Fruit fly (Drosophila melanogaster) whole organism, embryonic: ENCODE results near the gene E2f2.

Source experiments
- Asciz ChIP-seq: fragments of 200-800 bp; sonication (Bioruptor generic); optimal IDR thresholded peaks from 2 replicates; lab custom pipeline; 2017; ENCODE audit warnings: missing biosample characterization, mild to moderate bottlenecking, missing genetic modification characterization, missing genetic modification reagents
- CG10147 ChIP-seq: fragments of 200-800 bp; sonication (Bioruptor generic); optimal IDR thresholded peaks from 2 replicates; lab custom pipeline; 2019; ENCODE audit warnings: missing biosample characterization, mild to moderate bottlenecking, missing genetic modification characterization, moderate library complexity
- CG12391 ChIP-seq: fragments of 200-800 bp; sonication (Bioruptor generic); optimal IDR thresholded peaks from 3 replicates; lab custom pipeline; 2018; ENCODE audit warnings: missing biosample characterization, mild to moderate bottlenecking, missing genetic modification characterization, moderate library complexity
- CG18476 ChIP-seq: fragments of 200-800 bp; sonication (Bioruptor generic); optimal IDR thresholded peaks from 2 replicates; lab custom pipeline; 2016; ENCODE audit warnings: missing biosample characterization, mild to moderate bottlenecking, missing genetic modification characterization
- CG2116 ChIP-seq: fragments of 200-800 bp; sonication (Bioruptor generic); optimal IDR thresholded peaks from 3 replicates; lab custom pipeline; 2018; ENCODE audit warnings: missing biosample characterization, mild to moderate bottlenecking, missing genetic modification characterization
- CG31388 ChIP-seq: fragments of 200-800 bp; sonication (Bioruptor generic); optimal IDR thresholded peaks from 2 replicates; lab custom pipeline; 2016; ENCODE audit warnings: missing biosample characterization, missing genetic modification characterization
- CG31441 ChIP-seq: fragments of 200-800 bp; sonication (Bioruptor generic); IDR thresholded peaks from 2 replicates; pipeline ENCODE4 v1.3.6; 2022; ENCODE audit warnings: missing biosample characterization, missing genetic modification characterization
- CG4360 ChIP-seq: fragments of 200-800 bp; sonication (Bioruptor generic); IDR thresholded peaks from 2 replicates; pipeline ENCODE4 v1.3.6; 2022; ENCODE audit warnings: missing biosample characterization, missing genetic modification characterization
- CG7745 ChIP-seq: fragments of 200-800 bp; sonication (Bioruptor generic); optimal IDR thresholded peaks from 2 replicates; lab custom pipeline; 2018; ENCODE audit warnings: missing biosample characterization, mild to moderate bottlenecking, missing genetic modification characterization, moderate library complexity
- CG8478 ChIP-seq: fragments of >200 bp; optimal IDR thresholded peaks from 2 replicates; lab custom pipeline; 2018
- CTCF ChIP-seq: fragments of 200-800 bp; sonication (Bioruptor generic); optimal IDR thresholded peaks from 2 replicates; lab custom pipeline; 2017; ENCODE audit warnings: missing biosample characterization, mild to moderate bottlenecking, missing genetic modification characterization, moderate library complexity
- CkIIα-i1 ChIP-seq: fragments of 200-800 bp; sonication (Bioruptor generic); IDR thresholded peaks from 2 replicates; pipeline ENCODE4 v1.3.6; 2022; ENCODE audit warnings: missing biosample characterization, missing genetic modification characterization
- D19B ChIP-seq: fragments of 200-800 bp; sonication (Bioruptor generic); optimal IDR thresholded peaks from 2 replicates; lab custom pipeline; 2017; ENCODE audit warnings: missing biosample characterization, mild to moderate bottlenecking, missing genetic modification characterization
- Deaf1 ChIP-seq: fragments of 200-800 bp; optimal IDR thresholded peaks from 3 replicates; lab custom pipeline; 2019; ENCODE audit warnings: missing biosample characterization, mild to moderate bottlenecking, missing genetic modification characterization, moderate library complexity
- Dll ChIP-seq: fragments of 200-800 bp; sonication (Bioruptor generic); IDR thresholded peaks from 4 replicates; pipeline ENCODE4 v1.3.6; 2022; ENCODE audit warnings: missing biosample characterization, missing genetic modification characterization; ENCODE audit not compliant: partially characterized antibody
- Dref ChIP-seq: fragments of 200-800 bp; sonication (Bioruptor generic); IDR thresholded peaks from 2 replicates; pipeline ENCODE4 v1.3.6; 2022; ENCODE audit warnings: missing biosample characterization, missing genetic modification characterization
- E2f2 ChIP-seq: fragments of 200-800 bp; sonication (Bioruptor generic); IDR thresholded peaks from 2 replicates; pipeline ENCODE4 v1.3.6; 2022; ENCODE audit warnings: missing biosample characterization, missing genetic modification characterization
- Eip74EF ChIP-seq, 2 experiments: fragments of 200-800 bp in 1 of 2; fragments of >200 bp in 1 of 2; sonication (Bioruptor generic) in 1 of 2; optimal IDR thresholded peaks; 2 replicates each; lab custom pipeline; 2017 to 2019; ENCODE audit warnings: missing biosample characterization in 2 of 2, missing genetic modification characterization in 2 of 2, mild to moderate bottlenecking in 1 of 2, moderate library complexity in 1 of 2
- Ets97D ChIP-seq: fragments of 200-800 bp; sonication (Bioruptor generic); optimal IDR thresholded peaks from 3 replicates; lab custom pipeline; 2016; ENCODE audit warnings: missing biosample characterization, missing genetic modification characterization
- Fer1 ChIP-seq: fragments of 200-800 bp; sonication (Bioruptor generic); optimal IDR thresholded peaks from 2 replicates; lab custom pipeline; 2017; ENCODE audit warnings: missing biosample characterization, mild to moderate bottlenecking, missing genetic modification characterization
- HHEX ChIP-seq: fragments of 200-800 bp; sonication (Bioruptor generic); optimal IDR thresholded peaks from 3 replicates; lab custom pipeline; 2017; ENCODE audit warnings: missing biosample characterization, mild to moderate bottlenecking, missing genetic modification characterization, missing genetic modification reagents
- HLH4C ChIP-seq: fragments of 200-800 bp; sonication (Bioruptor generic); IDR thresholded peaks from 3 replicates; pipeline ENCODE4 v1.3.6; 2022; ENCODE audit warnings: missing biosample characterization, missing genetic modification characterization; ENCODE audit not compliant: partially characterized antibody
- Hr51 ChIP-seq, 2 experiments: fragments of 200-800 bp; sonication (Bioruptor generic); optimal IDR thresholded peaks; 2 replicates in 1 of 2; 3 replicates in 1 of 2; lab custom pipeline; 2016 to 2018; ENCODE audit warnings: missing biosample characterization in 2 of 2, missing genetic modification characterization in 2 of 2, mild to moderate bottlenecking in 1 of 2, moderate library complexity in 1 of 2
- Kr ChIP-seq: fragments of 200-800 bp; sonication (Bioruptor generic); optimal IDR thresholded peaks from 2 replicates; lab custom pipeline; 2017; ENCODE audit warnings: missing biosample characterization, mild to moderate bottlenecking, missing genetic modification characterization
- MESR4 ChIP-seq: fragments of 200-800 bp; sonication (Bioruptor generic); optimal IDR thresholded peaks from 2 replicates; lab custom pipeline; 2018; ENCODE audit warnings: missing biosample characterization, mild to moderate bottlenecking, missing genetic modification characterization, moderate library complexity
- Side ChIP-seq: fragments of 200-800 bp; sonication (Bioruptor generic); optimal IDR thresholded peaks from 2 replicates; lab custom pipeline; 2016; ENCODE audit warnings: missing biosample characterization, missing genetic modification characterization
- Sox100B ChIP-seq: fragments of 200-800 bp; sonication (Bioruptor generic); optimal IDR thresholded peaks from 3 replicates; lab custom pipeline; 2018; ENCODE audit warnings: missing biosample characterization, mild to moderate bottlenecking, missing genetic modification characterization
- Trl ChIP-seq, 3 experiments: fragments of >200 bp in 2 of 3; fragments of 200-800 bp in 1 of 3; sonication (Bioruptor generic) in 1 of 3; optimal IDR thresholded peaks; 2 replicates in 1 of 3; 3 replicates in 2 of 3; lab custom pipeline; 2016 to 2017; ENCODE audit warnings: missing biosample characterization in 1 of 3, missing genetic modification characterization in 1 of 3
- Xrp1 ChIP-seq: fragments of 200-800 bp; sonication (Bioruptor generic); IDR thresholded peaks from 2 replicates; pipeline ENCODE4 v1.3.6; 2022; ENCODE audit warnings: missing biosample characterization, missing genetic modification characterization
- amos ChIP-seq: fragments of 200-800 bp; sonication (Bioruptor generic); IDR thresholded peaks from 2 replicates; pipeline ENCODE4 v1.3.6; 2022; ENCODE audit warnings: missing biosample characterization, missing genetic modification characterization; ENCODE audit not compliant: partially characterized antibody
- ap ChIP-seq: fragments of 200-800 bp; sonication (Bioruptor generic); IDR thresholded peaks from 2 replicates; pipeline ENCODE4 v1.3.6; 2022; ENCODE audit warnings: missing biosample characterization, missing genetic modification characterization
- bcd ChIP-seq: fragments of 200-800 bp; sonication (Bioruptor generic); optimal IDR thresholded peaks from 2 replicates; lab custom pipeline; 2017; ENCODE audit warnings: missing biosample characterization, mild to moderate bottlenecking, missing genetic modification characterization
- br ChIP-seq: fragments of >200 bp; optimal IDR thresholded peaks from 2 replicates; lab custom pipeline; 2017
- dati ChIP-seq: fragments of 200-800 bp; sonication (Bioruptor generic); IDR thresholded peaks from 2 replicates; pipeline ENCODE4 v1.3.6; 2022; ENCODE audit warnings: missing biosample characterization, missing genetic modification characterization
- esg ChIP-seq: fragments of 200-800 bp; sonication (Bioruptor generic); conservative IDR thresholded peaks from 2 replicates; pipeline ENCODE4 v1.3.6; 2022; ENCODE audit warnings: missing biosample characterization, missing genetic modification characterization
- ewg ChIP-seq: fragments of 200-800 bp; sonication (Bioruptor generic); optimal IDR thresholded peaks from 3 replicates; lab custom pipeline; 2017; ENCODE audit warnings: mild to moderate bottlenecking, missing biosample characterization, missing genetic modification reagents, missing genetic modification characterization
- gem ChIP-seq: fragments of 200-800 bp; sonication (Bioruptor generic); optimal IDR thresholded peaks from 2 replicates; lab custom pipeline; 2019; ENCODE audit warnings: missing biosample characterization, mild to moderate bottlenecking, missing genetic modification characterization, moderate library complexity
- grn ChIP-seq: fragments of 200-800 bp; sonication (Bioruptor generic); optimal IDR thresholded peaks from 3 replicates; lab custom pipeline; 2017; ENCODE audit warnings: missing biosample characterization, missing genetic modification characterization
- hkb ChIP-seq, 2 experiments: fragments of 200-800 bp in 1 of 2; fragments of >200 bp in 1 of 2; sonication (Bioruptor generic) in 1 of 2; IDR thresholded peaks in 1 of 2; optimal IDR thresholded peaks in 1 of 2; 2 replicates each; pipeline versions ENCODE4 v1.3.6 to Lab custom; 2017 to 2022; ENCODE audit warnings: missing biosample characterization in 1 of 2, missing genetic modification characterization in 1 of 2
- jumu ChIP-seq: fragments of 200-800 bp; sonication (Bioruptor generic); optimal IDR thresholded peaks from 3 replicates; lab custom pipeline; 2016; ENCODE audit warnings: missing biosample characterization, missing genetic modification characterization
- kni ChIP-seq: fragments of 200-800 bp; sonication (Bioruptor generic); optimal IDR thresholded peaks from 3 replicates; lab custom pipeline; 2017; ENCODE audit warnings: mild to moderate bottlenecking, missing biosample characterization, missing genetic modification reagents, missing genetic modification characterization
- mld ChIP-seq: fragments of 200-800 bp; sonication (Bioruptor generic); IDR thresholded peaks from 3 replicates; pipeline ENCODE4 v1.3.6; 2022; ENCODE audit warnings: missing biosample characterization, missing genetic modification characterization; ENCODE audit not compliant: partially characterized antibody
- nom ChIP-seq: fragments of 200-800 bp; sonication (Bioruptor generic); optimal IDR thresholded peaks from 2 replicates; lab custom pipeline; 2017; ENCODE audit warnings: missing biosample characterization, missing genetic modification characterization, mild to moderate bottlenecking, moderate library complexity, missing genetic modification reagents
- oc ChIP-seq: fragments of 200-800 bp; sonication (Bioruptor generic); optimal IDR thresholded peaks from 2 replicates; lab custom pipeline; 2018; ENCODE audit warnings: missing biosample characterization, mild to moderate bottlenecking, missing genetic modification characterization, moderate library complexity
- repo ChIP-seq: fragments of 200-800 bp; sonication (Bioruptor generic); optimal IDR thresholded peaks from 2 replicates; lab custom pipeline; 2016; ENCODE audit warnings: missing biosample characterization, missing genetic modification characterization
- scrt ChIP-seq: fragments of 200-800 bp; sonication (Bioruptor generic); optimal IDR thresholded peaks from 2 replicates; lab custom pipeline; 2018; ENCODE audit warnings: missing biosample characterization, mild to moderate bottlenecking, missing genetic modification characterization, moderate library complexity
- sim ChIP-seq: fragments of 200-800 bp; sonication (Bioruptor generic); IDR thresholded peaks from 2 replicates; pipeline ENCODE4 v1.3.6; 2022; ENCODE audit warnings: missing biosample characterization, missing genetic modification characterization
- ssp ChIP-seq: fragments of 200-800 bp; sonication (Bioruptor generic); IDR thresholded peaks from 2 replicates; pipeline ENCODE4 v1.3.6; 2022; ENCODE audit warnings: missing biosample characterization, missing genetic modification characterization
- tx ChIP-seq: fragments of 200-800 bp; sonication (Bioruptor generic); optimal IDR thresholded peaks from 2 replicates; lab custom pipeline; 2016; ENCODE audit warnings: missing biosample characterization, missing genetic modification characterization

Gene E2f2

dm6 chr2L:21107651-21108489, 48.7 kb downstream of the E2f2 start (continued):
- no peak for TF ChIP-seq repo
- TF ChIP-seq Fer1, result peak; percentile 20
- TF ChIP-seq jumu (GFP tag; lab: Kevin White, UChicago), result no peak
- TF ChIP-seq Kr, result no peak
- no peak for TF ChIP-seq br (lab: Kevin White, UChicago)
- TF ChIP-seq Sox100B (GFP tag; lab: Kevin White, UChicago), result no peak
- TF ChIP-seq Eip74EF (GFP tag; optimal IDR thresholded peaks at IDR 0.05; lab: Kevin White, UChicago), result no peak
- no peak for TF ChIP-seq Xrp1 (GFP tag; lab: Robert Waterston, UW)
- no peak for TF ChIP-seq hkb (optimal IDR thresholded peaks at IDR 0.05; lab: Kevin White, UChicago)
- TF ChIP-seq hkb (GFP tag; IDR thresholded peaks at IDR 0.05; lab: Robert Waterston, UW), result peak; percentile 26; the same call in 1 of the 2 replicates
- TF ChIP-seq CG4360, result no peak
- TF ChIP-seq bcd (GFP tag; lab: Kevin White, UChicago), result no peak
- TF ChIP-seq oc, result no peak
- no peak for TF ChIP-seq ap
- no peak for TF ChIP-seq kni (GFP tag; lab: Kevin White, UChicago)
- TF ChIP-seq esg (GFP tag; lab: Robert Waterston, UW), result no peak
- no peak for TF ChIP-seq Side (GFP tag; lab: Kevin White, UChicago)
- TF ChIP-seq ssp (GFP tag; lab: Robert Waterston, UW), result no peak
- no peak for TF ChIP-seq nom (GFP tag; lab: Kevin White, UChicago)
- no peak for TF ChIP-seq Trl (optimal IDR thresholded peaks at IDR 0.05; lab: Kevin White, UChicago)
- TF ChIP-seq Trl (GFP tag; optimal IDR thresholded peaks at IDR 0.05; lab: Kevin White, UChicago), result no peak
- TF ChIP-seq Deaf1 (tag; lab: Kevin White, UChicago), result peak; percentile 21
- TF ChIP-seq CG18476 (GFP tag; lab: Kevin White, UChicago), result no peak
- peak; percentile 31 for TF ChIP-seq HHEX (GFP tag; lab: Kevin White, UChicago)
- TF ChIP-seq CG31388 (GFP tag; lab: Kevin White, UChicago), result no peak
- no peak for TF ChIP-seq scrt
- TF ChIP-seq HLH4C (GFP tag; lab: Robert Waterston, UW), result no peak
- TF ChIP-seq CkIIα-i1 (GFP tag; lab: Robert Waterston, UW), result no peak
- TF ChIP-seq amos, result no peak
- TF ChIP-seq gem, result peak; percentile 42
- no peak for TF ChIP-seq ewg (GFP tag; lab: Kevin White, UChicago)
- TF ChIP-seq Dll (GFP tag; lab: Robert Waterston, UW), result 0 out of 4 replicates have a peak, but pooled peaks have one; percentile 14
- peak; percentile 5 for TF ChIP-seq Asciz (GFP tag; lab: Kevin White, UChicago)
- TF ChIP-seq CG8478 (lab: Kevin White, UChicago), result no peak
- TF ChIP-seq tx, result no peak
- TF ChIP-seq sim (GFP tag; lab: Robert Waterston, UW), result no peak
- no peak for TF ChIP-seq CG2116
- no peak for TF ChIP-seq CG7745 (tag; lab: Kevin White, UChicago)
- peak in 1 of 2 experiments; percentile 32 for TF ChIP-seq Hr51 (GFP tag; optimal IDR thresholded peaks at IDR 0.05; lab: Kevin White, UChicago)
- peak; percentile 7 for TF ChIP-seq CG10147 (GFP tag; lab: Kevin White, UChicago)
- TF ChIP-seq grn, result no peak
- TF ChIP-seq D19B (GFP tag; lab: Kevin White, UChicago), result no peak
- TF ChIP-seq MESR4 (GFP tag; lab: Kevin White, UChicago), result no peak
- TF ChIP-seq CTCF (GFP tag; lab: Kevin White, UChicago), result peak; percentile 1
- TF ChIP-seq E2f2, result peak; percentile 19; the same call in 1 of the 2 replicates
- no peak for TF ChIP-seq CG31441 (GFP tag; lab: Robert Waterston, UW)
- TF ChIP-seq Ets97D (GFP tag; lab: Kevin White, UChicago), result no peak
- TF ChIP-seq mld (GFP tag; lab: Robert Waterston, UW), result no peak
- TF ChIP-seq Dref, result no peak
- no peak for TF ChIP-seq dati
- no peak for TF ChIP-seq CG12391 (tag; lab: Kevin White, UChicago)
